Fruit fly (Drosophila melanogaster): ENCODE data around the gene lectin-29Ca.

The lectin-29Ca gene

dm6 chr2L:8365701-8366643 is 28.1 kb downstream of the lectin-29Ca start, which contains the start of gene Pp2A-29B:
TSS of gene Pp2A-29B (plus strand) at chr2L:8366038.
- TF ChIP-seq CG8478 (optimal IDR thresholded peaks at IDR 0.05): no peak
- no peak for TF ChIP-seq CTCF (optimal IDR thresholded peaks at IDR 0.05)

dm6 chr2L:8364006-8364956 is 29.8 kb downstream of the lectin-29Ca start, which contains the start of the genes RpS13 and CSN8:
TSS of gene RpS13 (minus strand) at chr2L:8364662.
TSS of gene CSN8 (plus strand) at chr2L:8364855.
- TF ChIP-seq CTCF (optimal IDR thresholded peaks at IDR 0.05): no peak
- TF ChIP-seq CG8478 (optimal IDR thresholded peaks at IDR 0.05): no peak

dm6 chr2L:8362955-8363285 is 31.2 kb downstream of the lectin-29Ca start:
- no peak for TF ChIP-seq CTCF (optimal IDR thresholded peaks at IDR 0.05)
- TF ChIP-seq CG8478 (optimal IDR thresholded peaks at IDR 0.05): no peak

dm6 chr2L:8362273-8362954 is 31.7 kb downstream of the lectin-29Ca start, which contains the start of gene CG7627:
TSS of gene CG7627 (minus strand) at chr2L:8362469.
- TF ChIP-seq CG8478 (optimal IDR thresholded peaks at IDR 0.05): no peak
- TF ChIP-seq CTCF (optimal IDR thresholded peaks at IDR 0.05): no peak

dm6 chr2L:8361204-8361952 is 32.7 kb downstream of the lectin-29Ca start:
- no peak for TF ChIP-seq CTCF (optimal IDR thresholded peaks at IDR 0.05)
- no peak for TF ChIP-seq CG8478 (optimal IDR thresholded peaks at IDR 0.05)

dm6 chr2L:8355419-8355818 is 38.7 kb downstream of the lectin-29Ca start:
- TF ChIP-seq CG8478 (optimal IDR thresholded peaks at IDR 0.05) (no peak), CTCF (optimal IDR thresholded peaks at IDR 0.05) (no peak)

dm6 chr2L:8351864-8352263 is 42.2 kb downstream of the lectin-29Ca start, which contains the start of gene Mur29B:
TSS of gene Mur29B (plus strand) at chr2L:8352187.
- TF ChIP-seq CG8478 (optimal IDR thresholded peaks at IDR 0.05) (no peak), CTCF (optimal IDR thresholded peaks at IDR 0.05) (no peak)

- TF ChIP-seq CG8478 (optimal IDR thresholded peaks at IDR 0.05): no peak
- no peak for TF ChIP-seq CTCF (optimal IDR thresholded peaks at IDR 0.05)
Observed at dm6 chr2L:8351333-8351732, 42.7 kb downstream of the lectin-29Ca start.

dm6 chr2L:8350560-8351171 is 43.4 kb downstream of the lectin-29Ca start:
- TF ChIP-seq CTCF (optimal IDR thresholded peaks at IDR 0.05) (no peak), CG8478 (optimal IDR thresholded peaks at IDR 0.05) (no peak)

dm6 chr2L:8346260-8346659 is 47.8 kb downstream of the lectin-29Ca start, which contains the start of gene CG7778:
TSS of gene CG7778 (plus strand) at chr2L:8346620.
- no peak for TF ChIP-seq CG8478 (optimal IDR thresholded peaks at IDR 0.05)
- no peak for TF ChIP-seq CTCF (optimal IDR thresholded peaks at IDR 0.05)

dm6 chr2L:8344536-8344935 is 49.5 kb downstream of the lectin-29Ca start:
- TF ChIP-seq CTCF (optimal IDR thresholded peaks at IDR 0.05): no peak
- no peak for TF ChIP-seq CG8478 (optimal IDR thresholded peaks at IDR 0.05)

Data from S2 (cell line).